Fruit fly (Drosophila melanogaster) whole organism, embryonic: ENCODE results near the gene CG11668.

Experiments used
- CG12236 ChIP-seq: fragments of 200-800 bp; sonication (Bioruptor generic); optimal IDR thresholded peaks from 2 replicates; lab custom pipeline; 2016; ENCODE audit warnings: missing biosample characterization, missing genetic modification characterization
- CG12299 ChIP-seq: fragments of 200-800 bp; sonication (Bioruptor generic); optimal IDR thresholded peaks from 2 replicates; lab custom pipeline; 2018; ENCODE audit warnings: missing biosample characterization, mild to moderate bottlenecking, missing genetic modification characterization
- CG8478 ChIP-seq: fragments of >200 bp; optimal IDR thresholded peaks from 2 replicates; lab custom pipeline; 2018
- CG8924 ChIP-seq: fragments of 200-800 bp; optimal IDR thresholded peaks from 3 replicates; lab custom pipeline; 2019; ENCODE audit warnings: missing biosample characterization, mild to moderate bottlenecking, missing genetic modification characterization, moderate library complexity
- Hr39 ChIP-seq: fragments of >200 bp; optimal IDR thresholded peaks from 2 replicates; lab custom pipeline; 2017
- NC2α ChIP-seq: fragments of 200-800 bp; sonication (Bioruptor generic); optimal IDR thresholded peaks from 2 replicates; lab custom pipeline; 2016; ENCODE audit warnings: missing biosample characterization, missing genetic modification characterization
- Nf-YA ChIP-seq: fragments of 200-800 bp; sonication (Bioruptor generic); IDR thresholded peaks from 2 replicates; pipeline ENCODE4 v1.3.6; 2022; ENCODE audit warnings: missing biosample characterization, missing genetic modification characterization
- bigmax ChIP-seq: fragments of 200-800 bp; sonication (Bioruptor generic); optimal IDR thresholded peaks from 2 replicates; lab custom pipeline; 2018; ENCODE audit warnings: missing biosample characterization, mild to moderate bottlenecking, missing genetic modification characterization

DNA sequence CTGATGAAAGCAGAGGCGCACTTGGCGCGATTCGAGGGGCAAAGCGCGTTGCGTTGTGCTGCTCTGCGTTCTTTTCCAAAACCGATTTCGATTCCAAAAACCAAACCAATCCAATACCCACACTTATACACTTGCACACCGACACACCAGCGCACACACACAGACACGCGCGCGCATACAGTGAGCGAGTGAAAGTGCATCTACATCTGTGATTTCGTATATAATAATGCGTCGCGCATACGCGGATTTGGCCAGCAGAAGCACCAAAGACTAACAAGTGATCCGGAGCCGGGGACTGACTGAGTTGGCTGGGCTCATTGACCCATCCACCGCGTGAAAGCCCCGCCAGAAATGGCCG, 40.0 kb upstream of the CG11668 start:
- TF ChIP-seq CG12299 (tag; lab: Kevin White, UChicago) (no peak), CG12236 (GFP tag; lab: Kevin White, UChicago) (no peak), Nf-YA (GFP tag; lab: Robert Waterston, UW) (no peak), Hr39 (lab: Kevin White, UChicago) (no peak), CG8478 (lab: Kevin White, UChicago) (peak; percentile 40), NC2α (GFP tag; lab: Kevin White, UChicago) (no peak), bigmax (GFP tag; lab: Kevin White, UChicago) (no peak), CG8924 (no peak)
